Fruit fly (Drosophila melanogaster): ENCODE results near the gene Hmbs.

dm6 chr3L:1385683-1386246 is 51.1 kb downstream of the Hmbs start:
- no peak for TF ChIP-seq GATAd (GFP tag; optimal IDR thresholded peaks at IDR 0.05)
- no peak for TF ChIP-seq tai (GFP tag; optimal IDR thresholded peaks at IDR 0.05)
- no peak for TF ChIP-seq woc (GFP tag; optimal IDR thresholded peaks at IDR 0.05)

All from whole organism, wandering third instar larva.